Worm (Caenorhabditis elegans): ENCODE results near the gene dyf-17.

The dyf-17 gene

ce11 chrV:19177804-19178203 lies 50.5 kb downstream of the dyf-17 start:
- TF ChIP-seq Y55F3AM.14 (GFP tag; optimal IDR thresholded peaks at IDR 0.05) = no peak
- TF ChIP-seq skn-1 (tag; optimal IDR thresholded peaks at IDR 0.05) = no peak
- no peak for TF ChIP-seq fos-1 (tag; optimal IDR thresholded peaks at IDR 0.05)
- no peak for TF ChIP-seq alr-1 (tag; optimal IDR thresholded peaks at IDR 0.05)
- no peak for TF ChIP-seq ceh-82 (tag; optimal IDR thresholded peaks at IDR 0.05)
- TF ChIP-seq sma-9 (GFP tag; optimal IDR thresholded peaks at IDR 0.05) = no peak
- no peak for TF ChIP-seq sma-9 (tag; optimal IDR thresholded peaks at IDR 0.05)
- TF ChIP-seq crh-2 (tag; optimal IDR thresholded peaks at IDR 0.05) = no peak
- TF ChIP-seq mbf-1 (tag; optimal IDR thresholded peaks at IDR 0.05) = no peak
- no peak for TF ChIP-seq nhr-129 (tag; optimal IDR thresholded peaks at IDR 0.05)
- TF ChIP-seq peb-1 (tag; optimal IDR thresholded peaks at IDR 0.05) = no peak
- TF ChIP-seq ztf-4 (tag; optimal IDR thresholded peaks at IDR 0.05) = no peak
- no peak for TF ChIP-seq lin-13 (GFP tag; optimal IDR thresholded peaks at IDR 0.05)
- TF ChIP-seq nhr-11 (tag; optimal IDR thresholded peaks at IDR 0.05) = no peak

- TF ChIP-seq ZK546.5 (tag; optimal IDR thresholded peaks at IDR 0.05) (no peak), nhr-237 (tag; optimal IDR thresholded peaks at IDR 0.05) (no peak), crh-2 (tag; optimal IDR thresholded peaks at IDR 0.05) (no peak), blmp-1 (tag; optimal IDR thresholded peaks at IDR 0.05; ENCODE audit: insufficient read depth) (no peak), elt-3 (tag; optimal IDR thresholded peaks at IDR 0.05) (no peak), F13H6.1 (tag; optimal IDR thresholded peaks at IDR 0.05) (no peak), elt-1 (tag; optimal IDR thresholded peaks at IDR 0.05) (no peak), mbf-1 (tag; optimal IDR thresholded peaks at IDR 0.05) (no peak), lin-11 (tag; optimal IDR thresholded peaks at IDR 0.05) (no peak), snpc-4 (tag; optimal IDR thresholded peaks at IDR 0.05) (no peak), ceh-16 (tag; optimal IDR thresholded peaks at IDR 0.05) (no peak), gmeb-1 (tag; optimal IDR thresholded peaks at IDR 0.05) (no peak), Y55F3AM.14 (GFP tag; optimal IDR thresholded peaks at IDR 0.05) (no peak), nhr-21 (tag; optimal IDR thresholded peaks at IDR 0.05) (no peak), zag-1 (tag; optimal IDR thresholded peaks at IDR 0.05) (no peak)
Measured at ce11 chrV:19178896-19179295, 51.6 kb downstream of the dyf-17 start.
